Fruit fly (Drosophila melanogaster) whole organism, embryonic: ENCODE measurements around the gene sesB.

ENCODE experiments used
- C15 ChIP-seq: fragments of 200-800 bp; sonication (Bioruptor generic); IDR thresholded peaks from 3 replicates; pipeline ENCODE4 v1.3.6; 2022; ENCODE audit warnings: missing biosample characterization, missing genetic modification characterization
- CG10209 ChIP-seq: fragments of 200-800 bp; sonication (Bioruptor generic); optimal IDR thresholded peaks from 3 replicates; lab custom pipeline; 2017; ENCODE audit warnings: missing biosample characterization, mild to moderate bottlenecking, missing genetic modification characterization, missing genetic modification reagents
- CG10321 ChIP-seq: fragments of 200-800 bp; sonication (Bioruptor generic); IDR thresholded peaks from 2 replicates; pipeline ENCODE4 v1.3.6; 2022; ENCODE audit warnings: missing biosample characterization, missing genetic modification characterization
- CG11560 ChIP-seq: fragments of 200-800 bp; sonication (Bioruptor generic); IDR thresholded peaks from 3 replicates; pipeline ENCODE4 v1.3.6; 2022; ENCODE audit warnings: missing biosample characterization, missing genetic modification characterization
- CG12391 ChIP-seq: fragments of 200-800 bp; sonication (Bioruptor generic); optimal IDR thresholded peaks from 3 replicates; lab custom pipeline; 2018; ENCODE audit warnings: missing biosample characterization, mild to moderate bottlenecking, missing genetic modification characterization, moderate library complexity
- CG13775 ChIP-seq: fragments of 200-800 bp; sonication (Bioruptor generic); optimal IDR thresholded peaks from 3 replicates; lab custom pipeline; 2017; ENCODE audit warnings: missing biosample characterization, mild to moderate bottlenecking, missing genetic modification characterization
- CG14050 ChIP-seq: fragments of 200-800 bp; sonication (Bioruptor generic); IDR thresholded peaks from 3 replicates; pipeline ENCODE4 v1.3.6; 2022; ENCODE audit warnings: missing biosample characterization, missing genetic modification characterization
- CG15479 ChIP-seq: fragments of 200-800 bp; sonication (Bioruptor generic); optimal IDR thresholded peaks from 3 replicates; lab custom pipeline; 2019; ENCODE audit warnings: missing biosample characterization, mild to moderate bottlenecking, missing genetic modification characterization, moderate library complexity
- CG1603 ChIP-seq: fragments of 200-800 bp; sonication (Bioruptor generic); optimal IDR thresholded peaks from 2 replicates; lab custom pipeline; 2019; ENCODE audit warnings: missing biosample characterization, mild to moderate bottlenecking, missing genetic modification characterization, moderate library complexity
- CG17912 ChIP-seq: fragments of 200-800 bp; sonication (Bioruptor generic); optimal IDR thresholded peaks from 2 replicates; lab custom pipeline; 2018; ENCODE audit warnings: missing biosample characterization, mild to moderate bottlenecking, missing genetic modification characterization
- CG2199 ChIP-seq: fragments of 200-800 bp; sonication (Bioruptor generic); IDR thresholded peaks from 3 replicates; pipeline ENCODE4 v1.3.6; 2022; ENCODE audit warnings: missing biosample characterization, missing genetic modification characterization
- CG31224 ChIP-seq: fragments of 200-800 bp; sonication (Bioruptor generic); IDR thresholded peaks from 2 replicates; pipeline ENCODE4 v1.3.6; 2022; ENCODE audit warnings: missing biosample characterization, missing genetic modification characterization
- CG4360 ChIP-seq: fragments of 200-800 bp; sonication (Bioruptor generic); IDR thresholded peaks from 2 replicates; pipeline ENCODE4 v1.3.6; 2022; ENCODE audit warnings: missing biosample characterization, missing genetic modification characterization
- CG4424 ChIP-seq: fragments of 200-800 bp; sonication (Bioruptor generic); optimal IDR thresholded peaks from 3 replicates; lab custom pipeline; 2016; ENCODE audit warnings: missing biosample characterization, missing genetic modification characterization
- CG9727 ChIP-seq: fragments of 200-800 bp; sonication (Bioruptor generic); optimal IDR thresholded peaks from 3 replicates; lab custom pipeline; 2017; ENCODE audit warnings: missing biosample characterization, mild to moderate bottlenecking, missing genetic modification characterization
- D19A ChIP-seq: fragments of 200-800 bp; optimal IDR thresholded peaks from 3 replicates; lab custom pipeline; 2019; ENCODE audit warnings: missing biosample characterization, mild to moderate bottlenecking, missing genetic modification characterization, moderate library complexity
- Elba2 ChIP-seq: fragments of 200-800 bp; sonication (Bioruptor generic); optimal IDR thresholded peaks from 3 replicates; lab custom pipeline; 2016; ENCODE audit warnings: missing biosample characterization, missing genetic modification characterization
- HLHmδ ChIP-seq: fragments of 200-800 bp; sonication (Bioruptor generic); optimal IDR thresholded peaks from 2 replicates; lab custom pipeline; 2018; ENCODE audit warnings: missing biosample characterization, mild to moderate bottlenecking, missing genetic modification characterization, moderate library complexity
- Hr78 ChIP-seq, 2 experiments: fragments of 200-800 bp in 1 of 2; fragments of >200 bp in 1 of 2; sonication (Bioruptor generic) in 1 of 2; optimal IDR thresholded peaks; 2 replicates each; lab custom pipeline; 2017 to 2019; ENCODE audit warnings: missing biosample characterization in 2 of 2, missing genetic modification characterization in 2 of 2, mild to moderate bottlenecking in 1 of 2, moderate library complexity in 1 of 2
- Jarid2 ChIP-seq: fragments of 200-800 bp; sonication (Bioruptor generic); optimal IDR thresholded peaks from 3 replicates; lab custom pipeline; 2017; ENCODE audit warnings: mild to moderate bottlenecking, missing biosample characterization, missing genetic modification reagents, missing genetic modification characterization
- Kr ChIP-seq: fragments of 200-800 bp; sonication (Bioruptor generic); optimal IDR thresholded peaks from 2 replicates; lab custom pipeline; 2017; ENCODE audit warnings: missing biosample characterization, mild to moderate bottlenecking, missing genetic modification characterization
- NK7.1 ChIP-seq: fragments of 200-800 bp; sonication (Bioruptor generic); optimal IDR thresholded peaks from 3 replicates; lab custom pipeline; 2016; ENCODE audit warnings: missing biosample characterization, missing genetic modification characterization
- Nf-YB ChIP-seq: fragments of 200-800 bp; sonication (Bioruptor generic); optimal IDR thresholded peaks from 3 replicates; lab custom pipeline; 2019; ENCODE audit warnings: missing biosample characterization, mild to moderate bottlenecking, missing genetic modification characterization, moderate library complexity
- NfI ChIP-seq: fragments of 200-800 bp; sonication (Bioruptor generic); optimal IDR thresholded peaks from 3 replicates; lab custom pipeline; 2018; ENCODE audit warnings: missing biosample characterization, mild to moderate bottlenecking, missing genetic modification characterization, moderate library complexity
- Oli ChIP-seq: fragments of 200-800 bp; sonication (Bioruptor generic); optimal IDR thresholded peaks from 2 replicates; lab custom pipeline; 2018; ENCODE audit warnings: missing biosample characterization, mild to moderate bottlenecking, missing genetic modification characterization, moderate library complexity
- Ravus ChIP-seq: fragments of 200-800 bp; sonication (Bioruptor generic); IDR thresholded peaks from 2 replicates; pipeline ENCODE4 v1.3.6; 2022; ENCODE audit warnings: missing biosample characterization, missing genetic modification characterization
- Trl ChIP-seq, 3 experiments: fragments of >200 bp in 2 of 3; fragments of 200-800 bp in 1 of 3; sonication (Bioruptor generic) in 1 of 3; optimal IDR thresholded peaks; 2 replicates in 1 of 3; 3 replicates in 2 of 3; lab custom pipeline; 2016 to 2017; ENCODE audit warnings: missing biosample characterization in 1 of 3, missing genetic modification characterization in 1 of 3
- ap ChIP-seq: fragments of 200-800 bp; sonication (Bioruptor generic); IDR thresholded peaks from 2 replicates; pipeline ENCODE4 v1.3.6; 2022; ENCODE audit warnings: missing biosample characterization, missing genetic modification characterization
- az2 ChIP-seq: fragments of 200-800 bp; sonication (Bioruptor generic); optimal IDR thresholded peaks from 3 replicates; lab custom pipeline; 2016; ENCODE audit warnings: missing biosample characterization, missing genetic modification characterization
- cad ChIP-seq: fragments of >200 bp; optimal IDR thresholded peaks from 2 replicates; lab custom pipeline; 2017; ENCODE audit warnings: missing biosample characterization, missing genetic modification characterization
- caup ChIP-seq: fragments of 200-800 bp; sonication (Bioruptor generic); optimal IDR thresholded peaks from 3 replicates; lab custom pipeline; 2017; ENCODE audit warnings: missing biosample characterization, mild to moderate bottlenecking, missing genetic modification characterization, moderate library complexity; ENCODE audit not compliant: severe bottlenecking
- ci ChIP-seq: fragments of 200-800 bp; sonication (Bioruptor generic); IDR thresholded peaks from 3 replicates; pipeline ENCODE4 v1.3.6; 2022; ENCODE audit warnings: missing biosample characterization, missing genetic modification characterization
- da ChIP-seq: fragments of 200-800 bp; sonication (Bioruptor generic); optimal IDR thresholded peaks from 2 replicates; lab custom pipeline; 2016; ENCODE audit warnings: missing biosample characterization, missing genetic modification characterization
- dmrt99B ChIP-seq: fragments of 200-800 bp; sonication (Bioruptor generic); optimal IDR thresholded peaks from 2 replicates; lab custom pipeline; 2018; ENCODE audit warnings: missing biosample characterization, mild to moderate bottlenecking, missing genetic modification characterization, moderate library complexity
- ewg ChIP-seq: fragments of 200-800 bp; sonication (Bioruptor generic); optimal IDR thresholded peaks from 3 replicates; lab custom pipeline; 2017; ENCODE audit warnings: mild to moderate bottlenecking, missing biosample characterization, missing genetic modification reagents, missing genetic modification characterization
- hkb ChIP-seq, 2 experiments: fragments of 200-800 bp in 1 of 2; fragments of >200 bp in 1 of 2; sonication (Bioruptor generic) in 1 of 2; IDR thresholded peaks in 1 of 2; optimal IDR thresholded peaks in 1 of 2; 2 replicates each; pipeline versions ENCODE4 v1.3.6 to Lab custom; 2017 to 2022; ENCODE audit warnings: missing biosample characterization in 1 of 2, missing genetic modification characterization in 1 of 2
- insv ChIP-seq, 2 experiments: fragments of 200-800 bp; sonication (Bioruptor generic); optimal IDR thresholded peaks; 3 replicates each; lab custom pipeline; 2016 to 2018; ENCODE audit warnings: missing biosample characterization in 2 of 2, missing genetic modification characterization in 2 of 2
- kay ChIP-seq: fragments of 200-800 bp; sonication (Bioruptor generic); optimal IDR thresholded peaks from 2 replicates; lab custom pipeline; 2016; ENCODE audit warnings: missing biosample characterization, missing genetic modification characterization
- pfk ChIP-seq: fragments of 200-800 bp; sonication (Bioruptor generic); optimal IDR thresholded peaks from 2 replicates; lab custom pipeline; 2018; ENCODE audit warnings: missing biosample characterization, mild to moderate bottlenecking, missing genetic modification characterization, moderate library complexity
- pho ChIP-seq: fragments of 200-800 bp; sonication (Bioruptor generic); optimal IDR thresholded peaks from 2 replicates; lab custom pipeline; 2016; ENCODE audit warnings: missing biosample characterization, missing genetic modification characterization
- pita ChIP-seq: fragments of 200-800 bp; sonication (Bioruptor generic); optimal IDR thresholded peaks from 2 replicates; lab custom pipeline; 2017; ENCODE audit warnings: missing biosample characterization, mild to moderate bottlenecking, missing genetic modification characterization
- slp2 ChIP-seq: fragments of 200-800 bp; sonication (Bioruptor generic); optimal IDR thresholded peaks from 2 replicates; lab custom pipeline; 2016; ENCODE audit warnings: missing biosample characterization, missing genetic modification characterization
- tll ChIP-seq, 2 experiments: fragments of 200-800 bp in 1 of 2; fragments of >200 bp in 1 of 2; sonication (Bioruptor generic) in 1 of 2; optimal IDR thresholded peaks; 2 replicates each; lab custom pipeline; 2017 to 2019; ENCODE audit warnings: missing biosample characterization in 2 of 2, missing genetic modification characterization in 2 of 2, mild to moderate bottlenecking in 1 of 2, moderate library complexity in 1 of 2
- unc-4 ChIP-seq: fragments of 200-800 bp; sonication (Bioruptor generic); IDR thresholded peaks from 2 replicates; pipeline ENCODE4 v1.3.6; 2022; ENCODE audit warnings: missing biosample characterization, missing genetic modification characterization; ENCODE audit not compliant: partially characterized antibody

sesB gene

DNA sequence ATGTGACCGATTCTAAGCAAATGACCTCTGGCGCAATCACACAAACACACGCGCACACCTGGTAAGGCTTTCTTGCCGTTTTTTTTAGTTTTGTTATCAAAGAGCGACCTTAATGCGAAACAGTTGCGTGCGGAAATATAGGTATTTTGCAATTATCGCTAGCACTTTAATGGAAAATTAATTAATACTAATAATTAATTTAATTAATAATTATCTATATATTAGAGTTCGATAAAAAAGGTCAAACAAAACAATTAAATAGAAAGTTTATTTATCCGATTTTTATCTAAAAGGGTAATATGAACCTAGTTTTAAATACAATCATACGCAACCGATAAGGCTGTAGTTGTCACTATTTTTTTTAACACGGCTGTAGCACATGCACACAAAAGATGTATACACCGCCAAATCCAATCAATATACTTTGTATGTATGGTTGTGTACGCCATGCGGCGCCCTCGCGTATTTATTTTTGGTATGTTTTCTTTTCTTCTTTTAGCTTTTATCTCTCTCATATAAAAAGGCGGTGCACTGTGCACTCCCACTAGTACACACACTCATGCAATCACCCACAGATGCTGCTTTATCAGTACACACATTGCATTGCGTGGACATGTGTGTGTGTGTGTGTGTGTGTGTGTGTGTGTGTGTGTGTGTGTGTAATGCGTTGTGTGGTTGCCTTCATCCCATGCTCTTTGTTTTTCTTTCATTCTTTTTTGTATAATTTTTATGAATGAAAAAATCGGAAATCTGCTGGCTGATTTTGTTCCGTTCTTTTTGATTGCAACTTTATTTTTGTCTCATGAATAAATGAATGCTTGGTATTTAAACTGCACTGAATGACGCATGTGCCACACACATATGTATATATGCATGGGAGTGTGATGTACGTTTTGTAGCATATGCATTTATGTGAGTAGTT, 16.0 kb upstream of the sesB start (continued):
- TF ChIP-seq NfI (GFP tag; lab: Kevin White, UChicago) (peak; percentile 31), pho (GFP tag; lab: Kevin White, UChicago) (no peak), CG11560 (tag; lab: Robert Waterston, UW) (no peak), caup (GFP tag; lab: Kevin White, UChicago) (peak; percentile 48), dmrt99B (tag; lab: Kevin White, UChicago) (peak; percentile 86), CG2199 (GFP tag; lab: Robert Waterston, UW) (peak; percentile 65; the same call in 1 of the 3 replicates), CG10209 (GFP tag; lab: Kevin White, UChicago) (peak; percentile 68), da (GFP tag; lab: Kevin White, UChicago) (no peak), CG13775 (GFP tag; lab: Kevin White, UChicago) (peak; percentile 40), Hr78 (GFP tag; optimal IDR thresholded peaks at IDR 0.05; lab: Kevin White, UChicago) (peak in 1 of 2 experiments; percentile 91), ewg (peak; percentile 33), CG12391 (peak; percentile 74), D19A (peak; percentile 78)

DNA sequence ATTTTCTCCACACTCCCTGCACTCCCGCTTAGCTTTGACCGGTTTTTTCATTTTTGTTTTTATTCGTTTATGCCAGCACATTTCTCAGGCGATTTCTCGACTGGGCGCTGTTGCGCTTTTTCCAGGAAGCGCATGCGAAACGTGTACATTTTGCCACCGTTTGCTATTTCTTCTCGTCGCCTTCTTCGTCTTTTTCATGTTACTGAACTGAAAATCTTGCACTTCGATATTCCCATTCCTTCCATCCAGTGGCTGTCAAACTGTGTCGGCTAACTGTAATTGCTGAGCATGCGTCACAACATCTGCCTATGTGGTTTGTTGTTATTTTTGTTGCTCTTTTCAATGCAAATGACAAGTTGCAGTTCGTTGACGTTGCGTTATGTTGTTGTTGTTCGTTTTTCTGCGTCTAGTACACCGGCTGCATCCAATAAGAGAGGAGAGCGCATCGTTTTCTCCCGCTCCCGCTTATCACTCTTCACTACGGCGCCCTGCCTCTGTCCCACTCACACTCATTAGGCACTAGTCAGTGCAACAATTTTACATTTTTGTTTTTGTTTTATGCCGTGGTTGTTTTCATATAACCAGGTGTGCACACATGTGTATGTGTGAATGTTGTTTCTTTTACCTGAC, 15.2 kb upstream of the sesB start:
- TF ChIP-seq Kr (GFP tag; lab: Kevin White, UChicago) (no peak), da (GFP tag; lab: Kevin White, UChicago) (peak; percentile 17), ci (GFP tag; lab: Robert Waterston, UW) (peak; percentile 40; the same call in 1 of the 3 replicates), Elba2 (GFP tag; lab: Kevin White, UChicago) (peak; percentile 68), CG4360 (peak; percentile 89), CG1603 (tag; lab: Kevin White, UChicago) (no peak), Nf-YB (GFP tag; lab: Kevin White, UChicago) (peak; percentile 76), pfk (GFP tag; lab: Kevin White, UChicago) (no peak), Jarid2 (GFP tag; lab: Kevin White, UChicago) (no peak), HLHmδ (no peak), Hr78 (GFP tag; optimal IDR thresholded peaks at IDR 0.05; lab: Kevin White, UChicago) (no peak), slp2 (GFP tag; lab: Kevin White, UChicago) (no peak), CG2199 (GFP tag; lab: Robert Waterston, UW) (peak; percentile 47; the same call in 1 of the 3 replicates), C15 (no peak), CG17912 (GFP tag; lab: Kevin White, UChicago) (no peak), insv (GFP tag; optimal IDR thresholded peaks at IDR 0.05; lab: Kevin White, UChicago) (peak in 1 of 2 experiments; percentile 51), CG9727 (GFP tag; lab: Kevin White, UChicago) (no peak), NK7.1 (GFP tag; lab: Kevin White, UChicago) (no peak), CG15479 (GFP tag; lab: Kevin White, UChicago) (peak; percentile 59), ap (no peak), unc-4 (no peak), Oli (tag; lab: Kevin White, UChicago) (no peak), cad (GFP tag; lab: Kevin White, UChicago) (peak; percentile 35), CG14050 (GFP tag; lab: Robert Waterston, UW) (no peak), Ravus (no peak), tll (GFP tag; optimal IDR thresholded peaks at IDR 0.05; lab: Kevin White, UChicago) (peak in 1 of 2 experiments; percentile 61), CG31224 (GFP tag; lab: Robert Waterston, UW) (no peak), az2 (no peak), hkb (optimal IDR thresholded peaks at IDR 0.05; lab: Kevin White, UChicago) (no peak), hkb (GFP tag; IDR thresholded peaks at IDR 0.05; lab: Robert Waterston, UW) (no peak), CG4424 (no peak), pita (no peak), Trl (optimal IDR thresholded peaks at IDR 0.05; lab: Kevin White, UChicago) (peak; percentile 34 to 64), Trl (GFP tag; optimal IDR thresholded peaks at IDR 0.05; lab: Kevin White, UChicago) (no peak), CG10321 (GFP tag; lab: Robert Waterston, UW) (0 out of 2 replicates have a peak, but pooled peaks have one; percentile 5), kay (no peak)
